Fruit fly (Drosophila melanogaster) whole organism, embryonic: ENCODE data around the gene CG17029.

Experiments
- CG1024 ChIP-seq: fragments of 200-800 bp; sonication (Bioruptor generic); IDR thresholded peaks from 2 replicates; pipeline ENCODE4 v1.3.6; 2022; ENCODE audit warnings: missing biosample characterization, missing genetic modification characterization
- CG10267 ChIP-seq: fragments of 200-800 bp; sonication (Bioruptor generic); optimal IDR thresholded peaks from 2 replicates; lab custom pipeline; 2018; ENCODE audit warnings: missing biosample characterization, mild to moderate bottlenecking, missing genetic modification characterization, moderate library complexity
- CG11093 ChIP-seq: fragments of 200-800 bp; sonication (Bioruptor generic); IDR thresholded peaks from 3 replicates; pipeline ENCODE4 v1.3.6; 2022; ENCODE audit warnings: missing biosample characterization, missing genetic modification characterization
- CG12104 ChIP-seq: fragments of 200-800 bp; sonication (Bioruptor generic); optimal IDR thresholded peaks from 3 replicates; lab custom pipeline; 2016; ENCODE audit warnings: missing biosample characterization, missing genetic modification characterization
- CG14860 ChIP-seq: fragments of 200-800 bp; sonication (Bioruptor generic); IDR thresholded peaks from 3 replicates; pipeline ENCODE4 v1.3.6; 2022; ENCODE audit warnings: missing biosample characterization, missing genetic modification characterization; ENCODE audit not compliant: partially characterized antibody
- CG16813 ChIP-seq: fragments of 200-800 bp; sonication (Bioruptor generic); IDR thresholded peaks from 3 replicates; pipeline ENCODE4 v1.3.6; 2022; ENCODE audit warnings: missing biosample characterization, missing genetic modification characterization; ENCODE audit not compliant: partially characterized antibody
- CG17361 ChIP-seq: fragments of 200-800 bp; sonication (Bioruptor generic); IDR thresholded peaks from 3 replicates; pipeline ENCODE4 v1.3.6; 2022; ENCODE audit warnings: missing biosample characterization, missing genetic modification characterization
- CG18011 ChIP-seq: fragments of 200-800 bp; sonication (Bioruptor generic); optimal IDR thresholded peaks from 2 replicates; lab custom pipeline; 2017; ENCODE audit warnings: missing biosample characterization, missing genetic modification characterization, mild to moderate bottlenecking, moderate library complexity, missing genotype
- CG18764 ChIP-seq: fragments of 200-800 bp; sonication (Bioruptor generic); optimal IDR thresholded peaks from 3 replicates; lab custom pipeline; 2016; ENCODE audit warnings: missing biosample characterization, missing genetic modification characterization
- CG2120 ChIP-seq: fragments of 200-800 bp; sonication (Bioruptor generic); optimal IDR thresholded peaks from 3 replicates; lab custom pipeline; 2016; ENCODE audit warnings: missing biosample characterization, missing genetic modification characterization
- CG2712 ChIP-seq: fragments of 200-800 bp; optimal IDR thresholded peaks from 3 replicates; lab custom pipeline; 2019; ENCODE audit warnings: missing biosample characterization, mild to moderate bottlenecking, missing genetic modification characterization, moderate library complexity
- CG30020 ChIP-seq: fragments of 200-800 bp; optimal IDR thresholded peaks from 2 replicates; lab custom pipeline; 2019; ENCODE audit warnings: missing biosample characterization, mild to moderate bottlenecking, missing genetic modification characterization, moderate library complexity
- CG30431 ChIP-seq: fragments of 200-800 bp; sonication (Bioruptor generic); optimal IDR thresholded peaks from 2 replicates; lab custom pipeline; 2017; ENCODE audit warnings: missing biosample characterization, missing genetic modification characterization
- CG3281 ChIP-seq: fragments of 200-800 bp; sonication (Bioruptor generic); optimal IDR thresholded peaks from 3 replicates; lab custom pipeline; 2017; ENCODE audit warnings: missing biosample characterization, mild to moderate bottlenecking, missing genetic modification characterization
- CG4328 ChIP-seq: fragments of 200-800 bp; sonication (Bioruptor generic); optimal IDR thresholded peaks from 3 replicates; lab custom pipeline; 2017; ENCODE audit warnings: missing biosample characterization, missing genetic modification reagents, missing genetic modification characterization
- CG4820 ChIP-seq: fragments of 200-800 bp; sonication (Bioruptor generic); optimal IDR thresholded peaks from 3 replicates; lab custom pipeline; 2016; ENCODE audit warnings: missing biosample characterization, missing genetic modification characterization
- CG4854 ChIP-seq: fragments of 200-800 bp; sonication (Bioruptor generic); optimal IDR thresholded peaks from 2 replicates; lab custom pipeline; 2016; ENCODE audit warnings: missing biosample characterization, missing genetic modification characterization, inconsistent platforms
- CG6765 ChIP-seq: fragments of 200-800 bp; sonication (Bioruptor generic); optimal IDR thresholded peaks from 3 replicates; lab custom pipeline; 2017; ENCODE audit warnings: missing biosample characterization, mild to moderate bottlenecking, missing genetic modification characterization
- CG7372 ChIP-seq: fragments of 200-800 bp; sonication (Bioruptor generic); IDR thresholded peaks from 2 replicates; pipeline ENCODE4 v1.3.6; 2022; ENCODE audit warnings: missing biosample characterization, missing genetic modification characterization
- CG7963 ChIP-seq: fragments of 200-800 bp; sonication (Bioruptor generic); IDR thresholded peaks from 3 replicates; pipeline ENCODE4 v1.3.6; 2022; ENCODE audit warnings: missing biosample characterization, missing genetic modification characterization; ENCODE audit not compliant: partially characterized antibody
- CG9215 ChIP-seq: fragments of 200-800 bp; sonication (Bioruptor generic); IDR thresholded peaks from 2 replicates; pipeline ENCODE4 v1.3.6; 2022; ENCODE audit warnings: missing biosample characterization, missing genetic modification characterization
- Dip2 ChIP-seq: fragments of 200-800 bp; sonication (Bioruptor generic); IDR thresholded peaks from 2 replicates; pipeline ENCODE4 v1.3.6; 2022; ENCODE audit warnings: missing biosample characterization, missing genetic modification characterization
- GATAe ChIP-seq: fragments of 200-800 bp; sonication (Bioruptor generic); conservative IDR thresholded peaks from 2 replicates; pipeline ENCODE4 v1.3.6; 2022; ENCODE audit warnings: missing biosample characterization, missing genetic modification characterization
- Gsc ChIP-seq: fragments of 200-800 bp; sonication (Bioruptor generic); IDR thresholded peaks from 2 replicates; pipeline ENCODE4 v1.3.6; 2022; ENCODE audit warnings: missing biosample characterization, missing genetic modification characterization
- Gug ChIP-seq: fragments of 200-800 bp; sonication (Bioruptor generic); IDR thresholded peaks from 4 replicates; pipeline ENCODE4 v1.3.6; 2022; ENCODE audit warnings: missing biosample characterization, missing genetic modification characterization
- H2.0 ChIP-seq: fragments of 200-800 bp; sonication (Bioruptor generic); IDR thresholded peaks from 2 replicates; pipeline ENCODE4 v1.3.6; 2022; ENCODE audit warnings: missing biosample characterization, missing genetic modification characterization
- HLH3B ChIP-seq: fragments of 200-800 bp; sonication (Bioruptor generic); IDR thresholded peaks from 2 replicates; pipeline ENCODE4 v1.3.6; 2022; ENCODE audit warnings: missing biosample characterization, missing genetic modification characterization
- HLH4C ChIP-seq: fragments of 200-800 bp; sonication (Bioruptor generic); IDR thresholded peaks from 3 replicates; pipeline ENCODE4 v1.3.6; 2022; ENCODE audit warnings: missing biosample characterization, missing genetic modification characterization; ENCODE audit not compliant: partially characterized antibody
- HmgZ ChIP-seq: fragments of 200-800 bp; sonication (Bioruptor generic); optimal IDR thresholded peaks from 2 replicates; lab custom pipeline; 2018; ENCODE audit warnings: missing biosample characterization, mild to moderate bottlenecking, missing genetic modification characterization
- MBD-R2 ChIP-seq: fragments of 200-800 bp; sonication (Bioruptor generic); IDR thresholded peaks from 2 replicates; pipeline ENCODE4 v1.3.6; 2022; ENCODE audit warnings: missing biosample characterization, missing genetic modification characterization
- Ptx1 ChIP-seq: fragments of 200-800 bp; sonication (Bioruptor generic); IDR thresholded peaks from 2 replicates; pipeline ENCODE4 v1.3.6; 2022; ENCODE audit warnings: missing biosample characterization, missing genetic modification characterization
- Spps ChIP-seq: fragments of 200-800 bp; sonication (Bioruptor generic); optimal IDR thresholded peaks from 2 replicates; lab custom pipeline; 2018; ENCODE audit warnings: missing biosample characterization, mild to moderate bottlenecking, missing genetic modification characterization
- TFAM ChIP-seq: fragments of 200-800 bp; sonication (Bioruptor generic); optimal IDR thresholded peaks from 2 replicates; lab custom pipeline; 2017; ENCODE audit warnings: missing biosample characterization, missing genetic modification characterization, inconsistent platforms
- ash1 ChIP-seq: fragments of 200-800 bp; sonication (Bioruptor generic); optimal IDR thresholded peaks from 2 replicates; lab custom pipeline; 2018; ENCODE audit warnings: missing biosample characterization, mild to moderate bottlenecking, missing genetic modification characterization
- az2 ChIP-seq: fragments of 200-800 bp; sonication (Bioruptor generic); optimal IDR thresholded peaks from 3 replicates; lab custom pipeline; 2016; ENCODE audit warnings: missing biosample characterization, missing genetic modification characterization
- crp ChIP-seq, 2 experiments: fragments of 200-800 bp; sonication (Bioruptor generic); optimal IDR thresholded peaks; 2 replicates in 1 of 2; 3 replicates in 1 of 2; lab custom pipeline; 2017; ENCODE audit warnings: missing biosample characterization in 2 of 2, missing genetic modification characterization in 2 of 2, mild to moderate bottlenecking in 1 of 2, moderate library complexity in 1 of 2
- da ChIP-seq: fragments of 200-800 bp; sonication (Bioruptor generic); optimal IDR thresholded peaks from 2 replicates; lab custom pipeline; 2016; ENCODE audit warnings: missing biosample characterization, missing genetic modification characterization
- eve ChIP-seq, 2 experiments: fragments of >200 bp; optimal IDR thresholded peaks; 2 replicates each; lab custom pipeline; 2017; ENCODE audit warnings: missing biosample characterization in 2 of 2, missing genetic modification characterization in 2 of 2
- kah ChIP-seq: fragments of 200-800 bp; sonication (Bioruptor generic); optimal IDR thresholded peaks from 2 replicates; lab custom pipeline; 2018; ENCODE audit warnings: missing biosample characterization, mild to moderate bottlenecking, missing genetic modification characterization
- lab ChIP-seq: fragments of 200-800 bp; sonication (Bioruptor generic); optimal IDR thresholded peaks from 3 replicates; lab custom pipeline; 2017; ENCODE audit warnings: missing biosample characterization, missing genetic modification characterization, mild to moderate bottlenecking, moderate library complexity, missing genetic modification reagents
- luna ChIP-seq: fragments of 200-800 bp; sonication (Bioruptor generic); optimal IDR thresholded peaks from 2 replicates; lab custom pipeline; 2016; ENCODE audit warnings: missing biosample characterization, missing genetic modification characterization
- oc ChIP-seq: fragments of 200-800 bp; sonication (Bioruptor generic); optimal IDR thresholded peaks from 2 replicates; lab custom pipeline; 2018; ENCODE audit warnings: missing biosample characterization, mild to moderate bottlenecking, missing genetic modification characterization, moderate library complexity
- peb ChIP-seq: fragments of 200-800 bp; sonication (Bioruptor generic); IDR thresholded peaks from 2 replicates; pipeline ENCODE4 v1.3.6; 2022; ENCODE audit warnings: missing biosample characterization, missing genetic modification characterization
- row ChIP-seq: fragments of 200-800 bp; sonication (Bioruptor generic); IDR thresholded peaks from 3 replicates; pipeline ENCODE4 v1.3.6; 2022; ENCODE audit warnings: missing biosample characterization, missing genetic modification characterization
- tna ChIP-seq: fragments of 200-800 bp; sonication (Bioruptor generic); IDR thresholded peaks from 2 replicates; pipeline ENCODE4 v1.3.6; 2022; ENCODE audit warnings: missing biosample characterization, missing genetic modification characterization; ENCODE audit not compliant: partially characterized antibody
- trh ChIP-seq: fragments of 200-800 bp; sonication (Bioruptor generic); optimal IDR thresholded peaks from 2 replicates; lab custom pipeline; 2016; ENCODE audit warnings: missing biosample characterization, missing genetic modification characterization
- unc-4 ChIP-seq: fragments of 200-800 bp; sonication (Bioruptor generic); IDR thresholded peaks from 2 replicates; pipeline ENCODE4 v1.3.6; 2022; ENCODE audit warnings: missing biosample characterization, missing genetic modification characterization; ENCODE audit not compliant: partially characterized antibody
- wdn ChIP-seq: fragments of 200-800 bp; sonication (Bioruptor generic); IDR thresholded peaks from 2 replicates; pipeline ENCODE4 v1.3.6; 2022; ENCODE audit warnings: missing biosample characterization, missing genetic modification characterization
- zfh1 ChIP-seq: fragments of 200-800 bp; sonication (Bioruptor generic); IDR thresholded peaks from 3 replicates; pipeline ENCODE4 v1.3.6; 2022; ENCODE audit warnings: missing biosample characterization, missing genetic modification characterization

The CG17029 gene

dm6 chr3L:15967588-15968500 lies 8.8 kb upstream of the CG17029 start, which contains the start of the genes Brr2 and CG10516 (continued):
- TF ChIP-seq MBD-R2 (GFP tag; lab: Robert Waterston, UW) = peak; percentile 66
- TF ChIP-seq CG7963 (GFP tag; lab: Robert Waterston, UW) = 0 out of 3 replicates have a peak, but pooled peaks have one; percentile 45
- no peak for TF ChIP-seq CG4820 (GFP tag; lab: Kevin White, UChicago)
- TF ChIP-seq GATAe (GFP tag; lab: Robert Waterston, UW) = no peak
- TF ChIP-seq CG2712 (tag; lab: Kevin White, UChicago) = no peak
- TF ChIP-seq H2.0 = no peak
- TF ChIP-seq CG6765 (GFP tag; lab: Kevin White, UChicago) = no peak
- no peak for TF ChIP-seq Gug (GFP tag; lab: Robert Waterston, UW)
- no peak for TF ChIP-seq Ptx1 (GFP tag; lab: Robert Waterston, UW)
- TF ChIP-seq HLH4C (GFP tag; lab: Robert Waterston, UW) = 0 out of 3 replicates have a peak, but pooled peaks have one; percentile 37
- no peak for TF ChIP-seq da (GFP tag; lab: Kevin White, UChicago)
- no peak; the same call in 1 of the 3 replicates for TF ChIP-seq CG16813
- TF ChIP-seq kah = no peak
- TF ChIP-seq oc = no peak
- TF ChIP-seq eve (GFP tag; optimal IDR thresholded peaks at IDR 0.05; lab: Kevin White, UChicago) = no peak
- no peak for TF ChIP-seq trh (GFP tag; lab: Kevin White, UChicago)
- no peak for TF ChIP-seq CG4854 (GFP tag; lab: Kevin White, UChicago)
- TF ChIP-seq CG3281 (GFP tag; lab: Kevin White, UChicago) = no peak
- TF ChIP-seq lab (GFP tag; lab: Kevin White, UChicago) = no peak
- no peak for TF ChIP-seq Spps (tag; lab: Kevin White, UChicago)
- TF ChIP-seq CG11093 (GFP tag; lab: Robert Waterston, UW) = no peak
- peak; percentile 70 for TF ChIP-seq CG10267 (tag; lab: Kevin White, UChicago)
- TF ChIP-seq CG4328 (GFP tag; lab: Kevin White, UChicago) = no peak
- peak; percentile 38; the same call in 1 of the 2 replicates for TF ChIP-seq unc-4 (GFP tag; lab: Robert Waterston, UW)
- TF ChIP-seq HmgZ = peak; percentile 50
- no peak for TF ChIP-seq CG18011 (GFP tag; lab: Kevin White, UChicago)
- no peak for TF ChIP-seq CG14860 (GFP tag; lab: Robert Waterston, UW)
- 0 out of 2 replicates have a peak, but pooled peaks have one; percentile 5 for TF ChIP-seq CG1024 (GFP tag; lab: Robert Waterston, UW)
- TF ChIP-seq Gsc (GFP tag; lab: Robert Waterston, UW) = no peak
- TF ChIP-seq CG9215 (GFP tag; lab: Robert Waterston, UW) = no peak
- no peak for TF ChIP-seq CG30431 (GFP tag; lab: Kevin White, UChicago)
- peak; percentile 48 for TF ChIP-seq CG2120 (GFP tag; lab: Kevin White, UChicago)
- peak; percentile 46; the same call in 2 of the 3 replicates for TF ChIP-seq row (GFP tag; lab: Robert Waterston, UW)
- no peak for TF ChIP-seq az2 (GFP tag; lab: Kevin White, UChicago)
- TF ChIP-seq zfh1 (GFP tag; lab: Robert Waterston, UW) = no peak
- TF ChIP-seq HLH3B (GFP tag; lab: Robert Waterston, UW) = no peak
- no peak for TF ChIP-seq CG18764 (GFP tag; lab: Kevin White, UChicago)
- no peak for TF ChIP-seq Dip2 (GFP tag; lab: Robert Waterston, UW)
- TF ChIP-seq CG17361 = no peak
- no peak for TF ChIP-seq ash1 (GFP tag; lab: Kevin White, UChicago)
- no peak for TF ChIP-seq CG7372 (GFP tag; lab: Robert Waterston, UW)
- no peak for TF ChIP-seq wdn
- TF ChIP-seq peb = no peak
- TF ChIP-seq tna = 0 out of 2 replicates have a peak, but pooled peaks have one; percentile 13
- no peak for TF ChIP-seq luna
- no peak for TF ChIP-seq TFAM
- TF ChIP-seq crp (GFP tag; optimal IDR thresholded peaks at IDR 0.05; lab: Kevin White, UChicago) = peak in 1 of 2 experiments; percentile 17
- peak; percentile 57 for TF ChIP-seq CG30020
- no peak for TF ChIP-seq CG12104
